Worm (Caenorhabditis elegans) whole organism, L3 larva: ENCODE measurements around the gene tyr-1.

Experiments
- R02D3.7 ChIP-seq: fragments of 150-350 bp; optimal IDR thresholded peaks from 2 replicates; lab custom pipeline; 2014; ENCODE audit warnings: missing biosample characterization, missing genetic modification characterization
- aly-2 ChIP-seq: fragments of 150-350 bp; optimal IDR thresholded peaks from 2 replicates; lab custom pipeline; 2014; ENCODE audit warnings: missing biosample characterization, missing genetic modification characterization
- ama-1 ChIP-seq: fragments of 150-350 bp; optimal IDR thresholded peaks from 2 replicates; lab custom pipeline; 2018
- ceh-82 ChIP-seq: fragments of 150-350 bp; optimal IDR thresholded peaks from 2 replicates; lab custom pipeline; 2014; ENCODE audit warnings: missing biosample characterization, missing genetic modification characterization
- ceh-9 ChIP-seq: sonication (generic microtip); optimal IDR thresholded peaks from 2 replicates; lab custom pipeline; 2018; ENCODE audit warnings: missing biosample characterization, missing genetic modification characterization
- daf-12 ChIP-seq: fragments of 150-350 bp; optimal IDR thresholded peaks from 2 replicates; lab custom pipeline; 2014; ENCODE audit warnings: missing biosample characterization, missing genetic modification reagents, missing genetic modification characterization
- elt-3 ChIP-seq, 3 experiments: fragments of 150-350 bp in 1 of 3; sonication (generic microtip) in 2 of 3; optimal IDR thresholded peaks; 2 replicates in 2 of 3; 4 replicates in 1 of 3; lab custom pipeline; 2014 to 2017; ENCODE audit warnings: missing biosample characterization in 3 of 3, missing genetic modification characterization in 3 of 3
- fos-1 ChIP-seq: fragments of 150-350 bp; optimal IDR thresholded peaks from 2 replicates; lab custom pipeline; 2014; ENCODE audit warnings: missing biosample characterization, missing genetic modification characterization
- lin-15B ChIP-seq: fragments of 150-350 bp; optimal IDR thresholded peaks from 2 replicates; lab custom pipeline; 2014; ENCODE audit warnings: missing biosample characterization, missing genetic modification characterization
- mdl-1 ChIP-seq: fragments of 150-350 bp; optimal IDR thresholded peaks from 2 replicates; lab custom pipeline; 2014; ENCODE audit warnings: missing biosample characterization, missing genetic modification characterization
- mml-1 ChIP-seq: fragments of 150-350 bp; sonication (generic microtip); optimal IDR thresholded peaks from 3 replicates; lab custom pipeline; 2014; ENCODE audit warnings: missing biosample characterization, missing genetic modification characterization
- nhr-12 ChIP-seq: fragments of 150-350 bp; optimal IDR thresholded peaks from 2 replicates; lab custom pipeline; 2014; ENCODE audit warnings: missing biosample characterization, missing genetic modification characterization
- nhr-23 ChIP-seq: fragments of 150-350 bp; optimal IDR thresholded peaks from 2 replicates; lab custom pipeline; 2014; ENCODE audit warnings: missing biosample characterization, missing genetic modification reagents, missing genetic modification characterization
- nhr-237 ChIP-seq: fragments of 150-350 bp; optimal IDR thresholded peaks from 2 replicates; lab custom pipeline; 2014; ENCODE audit warnings: missing biosample characterization, missing genetic modification characterization
- nhr-28 ChIP-seq: fragments of 150-350 bp; optimal IDR thresholded peaks from 2 replicates; lab custom pipeline; 2014; ENCODE audit warnings: missing biosample characterization, missing genetic modification characterization
- nhr-67 ChIP-seq: fragments of 150-350 bp; optimal IDR thresholded peaks from 2 replicates; lab custom pipeline; 2014; ENCODE audit warnings: missing biosample characterization, missing genetic modification characterization
- nhr-77 ChIP-seq: fragments of 150-350 bp; optimal IDR thresholded peaks from 2 replicates; lab custom pipeline; 2014; ENCODE audit warnings: missing biosample characterization, missing genetic modification characterization
- pha-4 ChIP-seq: fragments of 150-350 bp; optimal IDR thresholded peaks from 2 replicates; lab custom pipeline; 2014; ENCODE audit warnings: missing biosample characterization, missing genetic modification reagents, missing genetic modification characterization
- skn-1 ChIP-seq: fragments of 150-350 bp; optimal IDR thresholded peaks from 2 replicates; lab custom pipeline; 2014; ENCODE audit warnings: missing biosample characterization, missing genetic modification characterization
- snpc-4 ChIP-seq: fragments of 150-350 bp; optimal IDR thresholded peaks from 2 replicates; lab custom pipeline; 2014; ENCODE audit warnings: missing biosample characterization, missing genetic modification characterization
- tbx-2 ChIP-seq: sonication (generic microtip); optimal IDR thresholded peaks from 2 replicates; lab custom pipeline; 2016; ENCODE audit warnings: mild to moderate bottlenecking, missing genetic modification characterization, missing compliant biosample characterization
- unc-39 ChIP-seq: sonication (generic microtip); optimal IDR thresholded peaks from 4 replicates; lab custom pipeline; 2017; ENCODE audit warnings: missing biosample characterization, missing genetic modification characterization
- unc-62 ChIP-seq: fragments of 150-350 bp; sonication (generic microtip); optimal IDR thresholded peaks from 4 replicates; lab custom pipeline; 2014; ENCODE audit warnings: missing biosample characterization, missing genetic modification reagents, missing genetic modification characterization
- ztf-4 ChIP-seq: fragments of 150-350 bp; optimal IDR thresholded peaks from 2 replicates; lab custom pipeline; 2014; ENCODE audit warnings: missing biosample characterization, missing genetic modification characterization

The tyr-1 gene

ce11 chrIII:7919823-7920222, 46.2 kb downstream of the tyr-1 start, which contains the start of gene C29E4.14:
Gene C29E4.14 (plus strand): TSS chrIII:7920123.
- no peak for TF ChIP-seq fos-1 (tag; lab: Kevin White, UChicago)
- TF ChIP-seq, all 47 proteins: peak for 0

DNA sequence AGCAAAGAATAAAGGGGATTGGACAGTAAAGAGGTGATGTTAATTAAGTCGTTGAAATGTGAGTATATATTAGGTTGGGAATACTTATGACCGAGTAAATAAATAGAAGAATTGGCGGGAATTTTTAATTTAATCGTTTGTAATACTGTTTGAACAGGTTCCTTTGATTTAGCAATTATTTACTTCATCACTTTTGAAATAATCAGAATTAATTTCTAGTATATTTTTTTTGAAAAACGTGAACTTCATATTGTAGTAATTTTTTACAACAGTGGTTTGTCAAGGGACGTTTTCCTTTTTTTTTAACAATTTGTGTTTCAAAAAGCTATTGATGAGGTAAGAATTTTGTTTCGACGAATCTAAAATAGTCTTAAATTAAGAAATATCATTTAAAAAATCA, 48.6 kb downstream of the tyr-1 start, which contains the start of gene C29E4.17:
TSS of gene C29E4.17 (plus strand) at position 301 of the 400 bp plus-strand sequence.
- no peak for TF ChIP-seq lin-15B (tag; lab: Kevin White, UChicago)
- no peak for TF ChIP-seq tbx-2
- no peak for TF ChIP-seq daf-12 (tag; lab: Kevin White, UChicago)
- no peak for TF ChIP-seq fos-1 (tag; lab: Kevin White, UChicago)
- no peak for TF ChIP-seq ama-1 (lab: Kevin White, UChicago)
- no peak for TF ChIP-seq nhr-12
- TF ChIP-seq nhr-67 (tag; lab: Kevin White, UChicago): no peak
- TF ChIP-seq snpc-4 (tag; lab: Kevin White, UChicago): no peak
- TF ChIP-seq ceh-9 (tag; lab: Kevin White, UChicago): no peak
- no peak for TF ChIP-seq elt-3 (tag; optimal IDR thresholded peaks at IDR 0.05; lab: Kevin White, UChicago)
- no peak for TF ChIP-seq mdl-1 (tag; lab: Kevin White, UChicago)
- TF ChIP-seq nhr-23 (tag; lab: Kevin White, UChicago): no peak
- no peak for TF ChIP-seq unc-62
- TF ChIP-seq nhr-77: no peak
- TF ChIP-seq nhr-237: no peak
- TF ChIP-seq R02D3.7 (tag; lab: Kevin White, UChicago): no peak
- no peak for TF ChIP-seq ztf-4 (tag; lab: Kevin White, UChicago)
- TF ChIP-seq skn-1 (tag; lab: Kevin White, UChicago): no peak
- no peak for TF ChIP-seq nhr-28 (tag; lab: Kevin White, UChicago)
- TF ChIP-seq, all 47 proteins: peak for 0

ce11 chrIII:7924821-7925220, 51.2 kb downstream of the tyr-1 start, which contains the start of gene tag-250:
Gene tag-250 (minus strand): TSS chrIII:7924921.
- TF ChIP-seq aly-2 (tag; lab: Kevin White, UChicago) (no peak), mml-1 (no peak)
- TF ChIP-seq, all 47 proteins: peak for 0

ce11 chrIII:7925968-7926367, 52.4 kb downstream of the tyr-1 start:
- TF ChIP-seq snpc-4 (tag; lab: Kevin White, UChicago): peak; percentile 3
- peak; percentile 48 for TF ChIP-seq pha-4 (tag; lab: Kevin White, UChicago)
- TF ChIP-seq unc-62: no peak
- no peak for TF ChIP-seq unc-39 (tag; lab: Kevin White, UChicago)
- no peak for TF ChIP-seq fos-1 (tag; lab: Kevin White, UChicago)
- TF ChIP-seq ceh-82: no peak
